Fruit fly (Drosophila melanogaster): ENCODE results near the gene BBS5.

DNA sequence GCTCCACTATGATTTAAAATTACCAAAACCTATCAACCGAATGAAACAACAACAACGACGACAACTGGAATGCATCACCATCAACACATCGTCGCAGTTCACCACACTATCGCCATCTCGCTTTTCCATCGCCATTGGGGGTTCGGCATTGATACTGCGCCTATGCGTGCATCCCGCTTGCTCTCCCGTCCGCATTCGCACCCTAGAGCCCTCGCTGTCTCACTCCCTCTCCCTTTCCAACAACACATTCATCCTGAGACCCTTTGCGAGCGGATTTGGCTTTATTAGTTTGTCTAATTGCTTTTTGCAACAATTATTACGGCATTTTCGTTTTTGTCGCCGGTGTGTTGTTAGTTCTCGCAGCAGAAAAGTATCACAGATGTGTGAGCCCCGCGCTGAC, 19.2 kb downstream of the BBS5 start:
- peak; percentile 1 to 58 for TF ChIP-seq CTCF (optimal IDR thresholded peaks at IDR 0.05)
- peak; percentile 42 for TF ChIP-seq CG8478 (optimal IDR thresholded peaks at IDR 0.05)
